Worm (Caenorhabditis elegans) whole organism, L2 larva: ENCODE results near the gene R07E5.11.

Experiments
- C34F6.9 ChIP-seq: fragments of 150-350 bp; optimal IDR thresholded peaks from 2 replicates; lab custom pipeline; 2014; ENCODE audit warnings: missing biosample characterization, missing genetic modification characterization
- F13H6.1 ChIP-seq: sonication (generic microtip); optimal IDR thresholded peaks from 2 replicates; lab custom pipeline; 2016; ENCODE audit warnings: missing genetic modification characterization, missing compliant biosample characterization
- Y55F3AM.14 ChIP-seq: fragments of 200-800 bp; sonication (Bioruptor generic); optimal IDR thresholded peaks from 2 replicates; lab custom pipeline; 2018; ENCODE audit warnings: mild to moderate bottlenecking, missing genetic modification characterization, missing compliant biosample characterization
- ZK546.5 ChIP-seq: sonication (generic microtip); optimal IDR thresholded peaks from 2 replicates; lab custom pipeline; 2017; ENCODE audit warnings: missing biosample characterization, missing genetic modification characterization
- aly-2 ChIP-seq: fragments of 150-350 bp; optimal IDR thresholded peaks from 2 replicates; lab custom pipeline; 2014; ENCODE audit warnings: missing biosample characterization, missing genetic modification characterization
- ama-1 ChIP-seq: fragments of 150-350 bp; optimal IDR thresholded peaks from 2 replicates; lab custom pipeline; 2018; ENCODE audit warnings: inconsistent platforms
- blmp-1 ChIP-seq: sonication (generic microtip); optimal IDR thresholded peaks from 2 replicates; lab custom pipeline; 2017; ENCODE audit warnings: missing genetic modification characterization, mild to moderate bottlenecking, missing compliant biosample characterization, antibody characterized with exemption, moderate library complexity; ENCODE audit not compliant: insufficient read depth
- ceh-16 ChIP-seq: fragments of 150-350 bp; optimal IDR thresholded peaks from 2 replicates; lab custom pipeline; 2014; ENCODE audit warnings: missing biosample characterization, missing genetic modification characterization
- ceh-82 ChIP-seq: fragments of 150-350 bp; optimal IDR thresholded peaks from 2 replicates; lab custom pipeline; 2014; ENCODE audit warnings: missing biosample characterization, missing genetic modification characterization
- egl-27 ChIP-seq: sonication (generic microtip); optimal IDR thresholded peaks from 3 replicates; lab custom pipeline; 2017; ENCODE audit warnings: missing biosample characterization, missing genetic modification reagents, missing genetic modification characterization
- elt-3 ChIP-seq: sonication (generic microtip); optimal IDR thresholded peaks from 2 replicates; lab custom pipeline; 2017; ENCODE audit warnings: missing biosample characterization, missing genetic modification characterization
- fos-1 ChIP-seq: fragments of 150-350 bp; optimal IDR thresholded peaks from 2 replicates; lab custom pipeline; 2014; ENCODE audit warnings: missing biosample characterization, missing genetic modification characterization
- gmeb-1 ChIP-seq: fragments of 150-350 bp; optimal IDR thresholded peaks from 2 replicates; lab custom pipeline; 2014; ENCODE audit warnings: missing biosample characterization, missing genetic modification characterization
- lin-11 ChIP-seq: fragments of 150-350 bp; sonication (generic microtip); optimal IDR thresholded peaks from 2 replicates; lab custom pipeline; 2014; ENCODE audit warnings: missing biosample characterization, missing genetic modification characterization, inconsistent platforms, mixed read lengths
- lin-13 ChIP-seq: fragments of 150-350 bp; optimal IDR thresholded peaks from 2 replicates; lab custom pipeline; 2014; ENCODE audit warnings: missing biosample characterization, missing genetic modification reagents, missing genetic modification characterization
- lin-39 ChIP-seq: fragments of 150-350 bp; optimal IDR thresholded peaks from 2 replicates; lab custom pipeline; 2014; ENCODE audit warnings: missing biosample characterization, missing genetic modification reagents, missing genetic modification characterization
- lsy-2 ChIP-seq, 2 experiments: fragments of 150-350 bp in 1 of 2; sonication (generic microtip) in 1 of 2; optimal IDR thresholded peaks; 2 replicates each; lab custom pipeline; 2014 to 2017; ENCODE audit warnings: missing biosample characterization in 2 of 2, missing genetic modification characterization in 2 of 2
- mbf-1 ChIP-seq: sonication (generic microtip); optimal IDR thresholded peaks from 2 replicates; lab custom pipeline; 2017; ENCODE audit warnings: missing biosample characterization, missing genetic modification characterization
- mdl-1 ChIP-seq, 2 experiments: fragments of 150-350 bp in 1 of 2; sonication (generic microtip) in 1 of 2; optimal IDR thresholded peaks; 2 replicates each; lab custom pipeline; 2017; ENCODE audit warnings: missing biosample characterization in 2 of 2, missing genetic modification characterization in 2 of 2
- nhr-10 ChIP-seq: sonication (generic microtip); optimal IDR thresholded peaks from 2 replicates; lab custom pipeline; 2017; ENCODE audit warnings: missing biosample characterization, missing genetic modification characterization
- nhr-11 ChIP-seq: fragments of 150-350 bp; optimal IDR thresholded peaks from 2 replicates; lab custom pipeline; 2014; ENCODE audit warnings: missing biosample characterization, missing genetic modification characterization
- nhr-129 ChIP-seq: fragments of 150-350 bp; optimal IDR thresholded peaks from 2 replicates; lab custom pipeline; 2014; ENCODE audit warnings: missing biosample characterization, missing genetic modification characterization
- nhr-21 ChIP-seq: fragments of 150-350 bp; optimal IDR thresholded peaks from 2 replicates; lab custom pipeline; 2014; ENCODE audit warnings: missing biosample characterization, missing genetic modification characterization
- nhr-23 ChIP-seq: fragments of 150-350 bp; optimal IDR thresholded peaks from 2 replicates; lab custom pipeline; 2014; ENCODE audit warnings: missing biosample characterization, missing genetic modification reagents, missing genetic modification characterization
- nhr-237 ChIP-seq: fragments of 150-350 bp; optimal IDR thresholded peaks from 2 replicates; lab custom pipeline; 2014; ENCODE audit warnings: missing biosample characterization, missing genetic modification characterization
- nhr-25 ChIP-seq: fragments of 150-350 bp; sonication (generic microtip); optimal IDR thresholded peaks from 3 replicates; lab custom pipeline; 2014; ENCODE audit warnings: missing biosample characterization, missing genetic modification characterization
- peb-1 ChIP-seq: fragments of 150-350 bp; optimal IDR thresholded peaks from 2 replicates; lab custom pipeline; 2014; ENCODE audit warnings: missing biosample characterization, missing genetic modification characterization
- sem-4 ChIP-seq: fragments of 150-350 bp; optimal IDR thresholded peaks from 2 replicates; lab custom pipeline; 2014; ENCODE audit warnings: missing biosample characterization, missing genetic modification reagents, missing genetic modification characterization
- skn-1 ChIP-seq: sonication (generic microtip); optimal IDR thresholded peaks from 2 replicates; lab custom pipeline; 2017; ENCODE audit warnings: missing biosample characterization, missing genetic modification characterization
- sma-3 ChIP-seq: sonication (generic microtip); optimal IDR thresholded peaks from 2 replicates; lab custom pipeline; 2016; ENCODE audit warnings: missing genetic modification reagents, missing genetic modification characterization, missing compliant biosample characterization
- sma-9 ChIP-seq, 2 experiments: fragments of 150-350 bp in 1 of 2; sonication (generic microtip) in 1 of 2; optimal IDR thresholded peaks; 2 replicates each; lab custom pipeline; 2014 to 2016; ENCODE audit warnings: missing genetic modification characterization in 2 of 2, mild to moderate bottlenecking in 1 of 2, missing biosample characterization in 1 of 2, missing compliant biosample characterization in 1 of 2, missing genetic modification reagents in 1 of 2, moderate library complexity in 1 of 2
- snpc-4 ChIP-seq: fragments of 150-350 bp; optimal IDR thresholded peaks from 2 replicates; lab custom pipeline; 2014; ENCODE audit warnings: missing biosample characterization, missing genetic modification characterization
- unc-39 ChIP-seq: fragments of 150-350 bp; optimal IDR thresholded peaks from 2 replicates; lab custom pipeline; 2014; ENCODE audit warnings: missing biosample characterization, missing genetic modification characterization
- unc-55 ChIP-seq: fragments of 150-350 bp; sonication (generic microtip); optimal IDR thresholded peaks from 3 replicates; lab custom pipeline; 2014; ENCODE audit warnings: missing biosample characterization, missing genetic modification reagents, missing genetic modification characterization
- ztf-1 ChIP-seq: fragments of 200-800 bp; sonication (Bioruptor generic); conservative IDR thresholded peaks from 2 replicates; pipeline ENCODE4 v1.3.6; 2022; ENCODE audit warnings: missing genetic modification characterization, missing compliant biosample characterization
- ztf-11 ChIP-seq: sonication (generic microtip); optimal IDR thresholded peaks from 2 replicates; lab custom pipeline; 2017; ENCODE audit warnings: missing biosample characterization, missing genetic modification characterization

Gene R07E5.11

DNA sequence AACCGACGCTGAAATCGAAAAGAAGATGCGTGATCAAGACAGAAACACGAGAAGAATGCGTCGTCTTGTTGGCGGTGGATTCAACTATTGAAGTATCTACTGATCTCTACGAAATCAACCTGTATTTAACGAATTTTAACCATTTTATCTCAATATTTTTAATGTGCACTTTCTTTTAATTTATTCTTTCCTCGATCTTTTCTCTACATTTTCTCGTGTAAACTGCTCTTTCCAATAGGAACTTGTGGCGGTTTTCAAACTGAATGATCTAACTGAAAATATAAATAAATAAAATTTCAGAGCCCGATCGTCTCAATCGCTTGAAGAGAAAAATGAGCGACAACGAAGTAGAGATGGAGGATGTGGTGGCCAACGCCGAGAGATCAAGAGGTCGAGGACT lies 9.0 kb downstream of the R07E5.11 start, which contains the start of gene rnp-4:
Gene rnp-4, plus strand, starts transcription at position 301 of the 400 bp plus-strand sequence.
- TF ChIP-seq nhr-237 (tag; lab: Kevin White, UChicago) (no peak), Y55F3AM.14 (no peak), C34F6.9 (tag; lab: Kevin White, UChicago) (no peak), ceh-16 (no peak), F13H6.1 (tag; lab: Kevin White, UChicago) (no peak), ztf-11 (tag; lab: Kevin White, UChicago) (no peak), lin-13 (GFP tag; lab: Kevin White, UChicago) (no peak), elt-3 (tag; lab: Kevin White, UChicago) (no peak), ZK546.5 (no peak), nhr-129 (tag; lab: Kevin White, UChicago) (no peak), mdl-1 (tag; optimal IDR thresholded peaks at IDR 0.05; lab: Kevin White, UChicago) (no peak), unc-55 (GFP tag; lab: Kevin White, UChicago) (no peak)

- TF ChIP-seq unc-55 (GFP tag; lab: Kevin White, UChicago) (peak; percentile 56), skn-1 (tag; lab: Kevin White, UChicago) (no peak), ztf-11 (tag; lab: Kevin White, UChicago) (no peak), nhr-10 (tag; lab: Kevin White, UChicago) (no peak), nhr-25 (tag; lab: Kevin White, UChicago) (peak; percentile 13), sem-4 (tag; lab: Kevin White, UChicago) (no peak), peb-1 (tag; lab: Kevin White, UChicago) (no peak), mbf-1 (tag; lab: Kevin White, UChicago) (no peak), nhr-21 (tag; lab: Kevin White, UChicago) (no peak), lin-11 (tag; lab: Kevin White, UChicago) (no peak), snpc-4 (peak; percentile 33), fos-1 (tag; lab: Kevin White, UChicago) (peak; percentile 0), nhr-23 (tag; lab: Kevin White, UChicago) (no peak), sma-3 (GFP tag; lab: Kevin White, UChicago) (no peak), ama-1 (lab: Kevin White, UChicago) (no peak), ZK546.5 (no peak), nhr-129 (tag; lab: Kevin White, UChicago) (peak; percentile 42), C34F6.9 (tag; lab: Kevin White, UChicago) (peak; percentile 62), lin-39 (no peak), egl-27 (tag; lab: Kevin White, UChicago) (no peak)
Measured at ce11 chrIII:4404339-4404836, 10.6 kb downstream of the R07E5.11 start, which contains the start of the genes R07E5.17 and snfc-5. TSS of gene R07E5.17 (minus strand) at chrIII:4404436. TSS of gene snfc-5 (plus strand) at chrIII:4404786.

ce11 chrIII:4401142-4401541 lies 13.9 kb downstream of the R07E5.11 start, which contains the start of gene R07E5.15:
TSS of gene R07E5.15 (plus strand) at chrIII:4401442.
- TF ChIP-seq nhr-25 (tag; lab: Kevin White, UChicago) = no peak
- no peak for TF ChIP-seq blmp-1
- no peak for TF ChIP-seq gmeb-1 (tag; lab: Kevin White, UChicago)
- TF ChIP-seq unc-39 = no peak
- no peak for TF ChIP-seq egl-27 (tag; lab: Kevin White, UChicago)
- no peak for TF ChIP-seq mbf-1 (tag; lab: Kevin White, UChicago)
- no peak for TF ChIP-seq nhr-23 (tag; lab: Kevin White, UChicago)
- TF ChIP-seq lsy-2 (tag; optimal IDR thresholded peaks at IDR 0.05; lab: Kevin White, UChicago) = no peak

- TF ChIP-seq nhr-129 (tag; lab: Kevin White, UChicago) (no peak), peb-1 (tag; lab: Kevin White, UChicago) (no peak), lin-39 (no peak), ceh-82 (tag; lab: Kevin White, UChicago) (no peak), nhr-23 (tag; lab: Kevin White, UChicago) (no peak), aly-2 (tag; lab: Kevin White, UChicago) (no peak), ama-1 (lab: Kevin White, UChicago) (no peak), F13H6.1 (tag; lab: Kevin White, UChicago) (no peak), nhr-11 (tag; lab: Kevin White, UChicago) (no peak), ztf-1 (GFP tag; lab: Robert Waterston, UW) (no peak), C34F6.9 (tag; lab: Kevin White, UChicago) (no peak), snpc-4 (no peak), ztf-11 (tag; lab: Kevin White, UChicago) (no peak), sma-9 (GFP tag; optimal IDR thresholded peaks at IDR 0.05; lab: Kevin White, UChicago) (no peak), sma-9 (tag; optimal IDR thresholded peaks at IDR 0.05; lab: Kevin White, UChicago) (no peak)
Measured at ce11 chrIII:4398463-4398862, 16.6 kb downstream of the R07E5.11 start, which contains the start of gene R07E5.6. TSS of gene R07E5.6 (plus strand) at chrIII:4398763.
